Worm (Caenorhabditis elegans) whole organism, L4 larva: ENCODE data around the gene nep-6.

Experiments used
- T26A8.4 ChIP-seq: fragments of 200-800 bp; sonication (Bioruptor generic); IDR thresholded peaks from 2 replicates; pipeline ENCODE4 v1.3.6; 2022; ENCODE audit warnings: missing genetic modification characterization, missing compliant biosample characterization
- Y48G9A.11 ChIP-seq: fragments of 200-800 bp; sonication (Bioruptor generic); IDR thresholded peaks from 2 replicates; pipeline ENCODE4 v1.3.6; 2022; ENCODE audit warnings: missing genetic modification reagents, missing genetic modification characterization, missing compliant biosample characterization
- Y75B8A.6 ChIP-seq: fragments of 200-800 bp; sonication (Bioruptor generic); IDR thresholded peaks from 2 replicates; pipeline ENCODE4 v1.3.6; 2022; ENCODE audit warnings: missing genetic modification reagents, missing genetic modification characterization, missing compliant biosample characterization
- ZK546.5 ChIP-seq, 2 experiments: sonication (generic microtip); optimal IDR thresholded peaks; 2 replicates each; lab custom pipeline; 2017; ENCODE audit warnings: missing biosample characterization in 2 of 2, missing genetic modification characterization in 2 of 2
- arid-1 ChIP-seq: fragments of 200-800 bp; sonication (Bioruptor generic); conservative IDR thresholded peaks from 2 replicates; pipeline ENCODE4 v1.3.6; 2022; ENCODE audit warnings: missing genetic modification reagents, missing genetic modification characterization, missing compliant biosample characterization
- ces-1 ChIP-seq: fragments of 150-350 bp; sonication (generic microtip); optimal IDR thresholded peaks from 4 replicates; lab custom pipeline; 2014; ENCODE audit warnings: missing biosample characterization, missing genetic modification reagents, missing genetic modification characterization
- cey-2 ChIP-seq: sonication (generic microtip); optimal IDR thresholded peaks from 3 replicates; lab custom pipeline; 2017; ENCODE audit warnings: missing genetic modification characterization, mild to moderate bottlenecking, missing compliant biosample characterization, antibody characterized with exemption, borderline replicate concordance; ENCODE audit not compliant: insufficient read depth
- dmd-8 ChIP-seq: fragments of 200-800 bp; sonication (Bioruptor generic); IDR thresholded peaks from 2 replicates; pipeline ENCODE4 v1.3.6; 2022; ENCODE audit warnings: missing genetic modification characterization, missing compliant biosample characterization
- dmd-9 ChIP-seq: fragments of 200-800 bp; sonication (Bioruptor generic); IDR thresholded peaks from 2 replicates; pipeline ENCODE4 v1.3.6; 2022; ENCODE audit warnings: missing genetic modification reagents, missing genetic modification characterization, missing compliant biosample characterization
- dpl-1 ChIP-seq: fragments of 150-350 bp; optimal IDR thresholded peaks from 2 replicates; lab custom pipeline; 2014; ENCODE audit warnings: missing biosample characterization, missing genetic modification reagents, missing genetic modification characterization
- duxl-1 ChIP-seq: sonication (generic microtip); optimal IDR thresholded peaks from 2 replicates; lab custom pipeline; 2016; ENCODE audit warnings: mild to moderate bottlenecking, missing genetic modification characterization, moderate library complexity, missing compliant biosample characterization; ENCODE audit not compliant: poor library complexity
- dve-1 ChIP-seq: sonication (generic microtip); optimal IDR thresholded peaks from 2 replicates; lab custom pipeline; 2017; ENCODE audit warnings: antibody characterized with exemption, mild to moderate bottlenecking, missing genetic modification characterization, missing compliant biosample characterization; ENCODE audit not compliant: insufficient read depth
- egl-43 ChIP-seq: fragments of 200-800 bp; sonication (Bioruptor generic); IDR thresholded peaks from 2 replicates; pipeline ENCODE4 v1.3.6; 2022; ENCODE audit warnings: missing genetic modification reagents, missing genetic modification characterization, missing compliant biosample characterization
- hmg-1.1 ChIP-seq: fragments of 200-800 bp; sonication (Bioruptor generic); IDR thresholded peaks from 2 replicates; pipeline ENCODE4 v1.3.6; 2022; ENCODE audit warnings: missing genetic modification reagents, missing genetic modification characterization, missing compliant biosample characterization
- lim-7 ChIP-seq: fragments of 200-800 bp; sonication (Bioruptor generic); IDR thresholded peaks from 2 replicates; pipeline ENCODE4 v1.3.6; 2022; ENCODE audit warnings: missing genetic modification characterization, missing compliant biosample characterization
- lin-1 ChIP-seq: fragments of 200-800 bp; sonication (Bioruptor generic); IDR thresholded peaks from 2 replicates; pipeline ENCODE4 v1.3.6; 2022; ENCODE audit warnings: missing genetic modification reagents, missing genetic modification characterization, missing compliant biosample characterization
- lin-13 ChIP-seq: fragments of 150-350 bp; optimal IDR thresholded peaks from 2 replicates; lab custom pipeline; 2014; ENCODE audit warnings: missing biosample characterization, missing genetic modification reagents, missing genetic modification characterization
- lsy-2 ChIP-seq, 2 experiments: fragments of 150-350 bp in 1 of 2; sonication (generic microtip) in 1 of 2; optimal IDR thresholded peaks; 2 replicates each; lab custom pipeline; 2014 to 2017; ENCODE audit warnings: missing biosample characterization in 2 of 2, missing genetic modification characterization in 2 of 2
- mdt-29 ChIP-seq: fragments of 200-800 bp; sonication (Bioruptor generic); IDR thresholded peaks from 2 replicates; pipeline ENCODE4 v1.3.6; 2022; ENCODE audit warnings: missing genetic modification reagents, missing genetic modification characterization, missing compliant biosample characterization
- mep-1 ChIP-seq: fragments of 150-350 bp; sonication (generic microtip); optimal IDR thresholded peaks from 3 replicates; lab custom pipeline; 2014; ENCODE audit warnings: missing biosample characterization, missing genetic modification characterization
- mxl-2 ChIP-seq: fragments of 200-800 bp; sonication (Bioruptor generic); conservative IDR thresholded peaks from 2 replicates; pipeline ENCODE4 v1.3.6; 2022; ENCODE audit warnings: missing genetic modification reagents, missing genetic modification characterization, missing compliant biosample characterization
- nhr-102 ChIP-seq: sonication (generic microtip); optimal IDR thresholded peaks from 2 replicates; lab custom pipeline; 2016; ENCODE audit warnings: mild to moderate bottlenecking, missing genetic modification characterization, moderate library complexity, missing compliant biosample characterization
- nhr-48 ChIP-seq: sonication (generic microtip); optimal IDR thresholded peaks from 2 replicates; lab custom pipeline; 2016; ENCODE audit warnings: mild to moderate bottlenecking, missing genetic modification characterization, missing compliant biosample characterization
- nhr-6 ChIP-seq: fragments of 150-350 bp; optimal IDR thresholded peaks from 2 replicates; lab custom pipeline; 2014; ENCODE audit warnings: missing biosample characterization, missing genetic modification characterization
- nhr-76 ChIP-seq: fragments of 150-350 bp; optimal IDR thresholded peaks from 2 replicates; lab custom pipeline; 2014; ENCODE audit warnings: missing biosample characterization, missing genetic modification characterization
- nhr-77 ChIP-seq: fragments of 150-350 bp; optimal IDR thresholded peaks from 2 replicates; lab custom pipeline; 2014; ENCODE audit warnings: missing biosample characterization, missing genetic modification characterization
- rbr-2 ChIP-seq: sonication (generic microtip); optimal IDR thresholded peaks from 2 replicates; lab custom pipeline; 2016; ENCODE audit warnings: missing genotype, missing genetic modification characterization, missing compliant biosample characterization
- saeg-2 ChIP-seq: fragments of 200-800 bp; sonication (Bioruptor generic); IDR thresholded peaks from 2 replicates; pipeline ENCODE4 v1.3.6; 2022; ENCODE audit warnings: missing genetic modification reagents, missing genetic modification characterization, missing compliant biosample characterization
- sdz-12 ChIP-seq: fragments of 200-800 bp; sonication (Bioruptor generic); optimal IDR thresholded peaks from 2 replicates; lab custom pipeline; 2018; ENCODE audit warnings: mild to moderate bottlenecking, missing genetic modification characterization, missing compliant biosample characterization
- set-16 ChIP-seq: fragments of 200-800 bp; sonication (Bioruptor generic); IDR thresholded peaks from 2 replicates; pipeline ENCODE4 v1.3.6; 2022; ENCODE audit warnings: missing genetic modification reagents, missing genetic modification characterization, missing compliant biosample characterization
- skn-1 ChIP-seq: fragments of 150-350 bp; optimal IDR thresholded peaks from 2 replicates; lab custom pipeline; 2014; ENCODE audit warnings: missing biosample characterization, missing genetic modification characterization
- snpc-4 ChIP-seq: fragments of 150-350 bp; optimal IDR thresholded peaks from 2 replicates; lab custom pipeline; 2014; ENCODE audit warnings: missing biosample characterization, missing genetic modification characterization
- tra-1 ChIP-seq: fragments of 200-800 bp; sonication (Bioruptor generic); IDR thresholded peaks from 2 replicates; pipeline ENCODE4 v1.3.6; 2022; ENCODE audit warnings: missing genetic modification reagents, missing genetic modification characterization, missing compliant biosample characterization
- unc-39 ChIP-seq: sonication (generic microtip); optimal IDR thresholded peaks from 2 replicates; lab custom pipeline; 2017; ENCODE audit warnings: missing biosample characterization, missing genetic modification characterization
- unc-62 ChIP-seq, 3 experiments: fragments of 150-350 bp in 1 of 3; sonication (generic microtip); optimal IDR thresholded peaks in 2 of 3; peaks in 1 of 3; 1 replicate in 1 of 3; 2 replicates in 2 of 3; lab custom pipeline; 2014 to 2017; ENCODE audit warnings: missing biosample characterization in 3 of 3, missing genetic modification characterization in 3 of 3, missing genetic modification reagents in 3 of 3, missing genotype in 1 of 3
- vab-7 ChIP-seq: fragments of 200-800 bp; sonication (Bioruptor generic); IDR thresholded peaks from 2 replicates; pipeline ENCODE4 v1.3.6; 2022; ENCODE audit warnings: missing genetic modification reagents, missing genetic modification characterization, missing compliant biosample characterization
- zag-1 ChIP-seq: fragments of 150-350 bp; optimal IDR thresholded peaks from 2 replicates; lab custom pipeline; 2014; ENCODE audit warnings: missing biosample characterization, missing genetic modification characterization
- zfp-2 ChIP-seq: sonication (generic microtip); optimal IDR thresholded peaks from 2 replicates; lab custom pipeline; 2016; ENCODE audit warnings: mild to moderate bottlenecking, missing genetic modification characterization, missing compliant biosample characterization
- zip-2 ChIP-seq: fragments of 150-350 bp; optimal IDR thresholded peaks from 2 replicates; lab custom pipeline; 2014; ENCODE audit warnings: missing biosample characterization, missing genetic modification characterization

nep-6 gene

DNA sequence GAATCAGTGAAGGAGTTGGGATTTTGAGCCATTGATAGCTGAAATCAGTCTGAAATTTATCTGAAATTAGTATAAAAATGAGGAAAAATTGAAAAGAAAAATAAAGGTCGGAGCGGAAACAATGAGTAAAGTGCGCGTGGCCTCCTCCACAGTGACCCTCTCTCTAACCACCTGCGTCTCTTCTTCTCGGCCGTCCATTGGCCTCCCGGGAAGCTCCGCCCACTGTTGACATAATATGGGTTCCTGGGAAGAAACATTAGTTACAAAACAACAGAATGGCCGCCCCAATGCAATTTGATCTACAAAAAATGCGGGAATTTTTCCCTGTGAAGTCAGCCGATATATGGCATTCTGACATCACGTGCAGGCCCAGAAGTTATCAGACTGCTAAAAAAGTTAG, 46.6 kb upstream of the nep-6 start, which contains the start of gene Y49F6C.8:
Gene Y49F6C.8, minus strand, starts transcription at position 51 of the 400 bp plus-strand sequence.
- peak; percentile 97 for TF ChIP-seq duxl-1
- no peak for TF ChIP-seq saeg-2 (GFP tag; lab: Robert Waterston, UW)
- TF ChIP-seq dmd-9 (GFP tag; lab: Robert Waterston, UW), result no peak

DNA sequence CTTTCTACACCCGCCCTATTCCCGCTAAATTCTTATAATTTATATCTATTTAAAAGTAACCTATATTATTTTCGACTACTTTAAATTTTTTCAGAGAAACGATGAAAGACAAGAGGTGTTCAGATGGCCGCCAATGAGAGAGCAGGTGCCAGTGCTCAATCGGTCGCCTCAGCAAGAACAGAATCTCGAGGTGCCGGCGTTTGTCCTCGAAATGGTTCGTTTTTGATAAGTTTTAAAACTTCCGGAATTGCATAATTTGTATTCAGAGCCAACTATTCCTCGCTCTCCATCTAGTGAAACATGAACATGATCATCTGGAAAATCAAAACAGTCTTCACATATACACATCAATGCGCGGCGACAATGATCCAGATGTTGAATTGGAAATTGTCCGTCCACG, 45.6 kb upstream of the nep-6 start, which contains the start of gene bath-23:
Gene bath-23, plus strand, starts transcription at position 301 of the 400 bp plus-strand sequence.
- TF ChIP-seq nhr-102 (tag; lab: Kevin White, UChicago) (no peak), ZK546.5 (tag; optimal IDR thresholded peaks at IDR 0.05; lab: Kevin White, UChicago) (no peak), nhr-6 (no peak), cey-2 (tag; lab: Kevin White, UChicago) (no peak), set-16 (GFP tag; lab: Robert Waterston, UW) (no peak), arid-1 (GFP tag; lab: Robert Waterston, UW) (no peak), zip-2 (tag; lab: Kevin White, UChicago) (no peak), unc-39 (tag; lab: Kevin White, UChicago) (no peak), nhr-77 (no peak), skn-1 (tag; lab: Kevin White, UChicago) (no peak), lin-13 (GFP tag; lab: Kevin White, UChicago) (no peak)
- TF ChIP-seq, all 104 proteins: peak for 0

DNA sequence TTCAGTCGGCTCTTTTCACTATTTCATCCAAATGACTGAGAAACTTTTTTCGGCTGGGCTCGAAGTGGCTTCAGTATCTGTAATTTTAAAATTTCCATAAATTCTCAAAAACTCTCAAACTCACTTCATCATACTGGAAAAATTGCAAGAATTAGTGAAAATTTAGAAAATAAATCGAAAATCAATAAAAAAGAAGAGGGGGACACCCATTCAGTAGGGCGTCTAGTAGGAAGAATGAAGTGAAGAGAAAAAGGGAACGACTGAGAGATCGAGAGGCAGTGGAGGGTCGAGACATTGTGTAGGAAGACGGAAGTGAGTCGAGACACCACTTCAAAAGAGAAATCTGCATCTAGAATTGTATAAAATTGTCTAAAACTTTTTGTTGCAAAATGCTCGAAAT, 42.8 kb upstream of the nep-6 start:
- TF ChIP-seq lin-1, result no peak
- TF ChIP-seq zag-1 (tag; lab: Kevin White, UChicago), result no peak
- TF ChIP-seq snpc-4 (tag; lab: Kevin White, UChicago), result no peak
- no peak for TF ChIP-seq nhr-76
- TF ChIP-seq Y48G9A.11 (GFP tag; lab: Robert Waterston, UW), result no peak
- no peak for TF ChIP-seq tra-1 (GFP tag; lab: Robert Waterston, UW)

DNA sequence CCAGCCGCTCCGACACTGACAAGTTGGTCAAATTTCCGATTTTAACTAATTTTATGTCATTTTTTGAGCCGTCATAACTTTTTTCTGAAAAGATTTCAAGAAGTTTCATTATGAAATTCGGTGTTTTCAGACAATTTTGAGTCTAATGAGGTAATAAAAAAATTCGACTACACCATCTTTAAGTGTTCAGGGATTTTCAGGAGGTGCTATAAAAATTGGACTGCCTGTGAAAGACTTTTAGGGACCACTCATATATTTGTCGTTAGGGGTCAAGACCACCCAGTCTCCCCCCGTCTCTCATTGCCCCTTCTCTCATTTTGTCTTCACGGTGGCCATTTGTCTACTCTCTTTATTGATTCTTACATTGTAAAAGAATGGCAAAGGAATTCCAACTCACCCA, 41.8 kb upstream of the nep-6 start, which contains the start of gene bath-10:
Gene bath-10, plus strand, starts transcription at position 301 of the 400 bp plus-strand sequence.
- TF ChIP-seq dve-1 (tag; lab: Kevin White, UChicago), result no peak
- TF ChIP-seq mxl-2 (GFP tag; lab: Robert Waterston, UW), result no peak
- TF ChIP-seq, all 104 proteins: peak for 0

DNA sequence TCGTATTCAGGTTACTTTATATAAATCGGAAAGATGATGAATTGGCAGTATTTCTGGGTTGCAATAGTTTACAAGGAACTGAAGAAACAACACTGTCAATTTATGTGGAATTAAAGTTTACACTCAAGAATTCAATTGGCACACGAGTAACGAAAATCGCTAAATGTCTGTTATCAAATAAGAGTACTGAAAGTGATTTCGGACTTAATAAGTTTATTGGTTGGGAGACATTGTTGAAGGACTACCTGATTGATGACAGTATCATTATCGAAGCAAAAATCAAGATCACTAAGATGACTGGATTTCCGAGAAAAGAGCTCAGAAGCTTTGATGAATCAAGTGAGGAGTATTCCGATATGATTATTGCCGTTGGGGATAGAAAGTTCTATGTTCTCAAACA, 41.3 kb upstream of the nep-6 start:
- no peak for TF ChIP-seq Y75B8A.6
- TF ChIP-seq mdt-29, result no peak
- TF ChIP-seq nhr-76, result no peak
- peak in 1 of 2 experiments; percentile 92 for TF ChIP-seq unc-62 (GFP tag; optimal IDR thresholded peaks at IDR 0.05 in 1 of 2; lab: Kevin White, UChicago)
- TF ChIP-seq unc-62 (tag; optimal IDR thresholded peaks at IDR 0.05; lab: Kevin White, UChicago), result no peak
- no peak for TF ChIP-seq sdz-12 (GFP tag; lab: Kevin White, UChicago)
- no peak for TF ChIP-seq hmg-1.1
- TF ChIP-seq nhr-48, result no peak
- TF ChIP-seq, all 104 proteins: peak for 1

DNA sequence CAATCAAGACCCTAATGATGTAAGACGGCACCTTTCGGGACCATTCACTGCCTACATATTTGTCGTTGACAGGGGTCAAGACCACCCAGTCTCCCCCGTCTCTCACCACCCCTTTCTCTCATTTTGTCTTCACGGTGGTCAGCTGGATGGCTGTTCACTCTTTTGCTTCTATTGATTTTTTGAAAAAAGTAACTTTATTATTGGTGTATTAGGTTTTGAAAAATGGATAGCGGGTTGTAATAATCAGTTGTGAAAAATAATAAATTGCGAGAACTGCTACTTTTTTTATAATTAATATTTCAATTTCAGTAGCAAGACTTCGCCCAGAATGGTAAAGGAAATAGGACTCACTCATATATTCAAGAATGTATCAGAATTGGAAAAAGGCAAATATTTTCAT, 39.8 kb upstream of the nep-6 start, which contains the start of gene bath-9:
Gene bath-9, plus strand, starts transcription at position 301 of the 400 bp plus-strand sequence.
- TF ChIP-seq rbr-2 (tag; lab: Kevin White, UChicago), result no peak
- no peak for TF ChIP-seq dmd-8
- TF ChIP-seq dpl-1, result no peak
- no peak for TF ChIP-seq lim-7
- no peak for TF ChIP-seq T26A8.4 (GFP tag; lab: Robert Waterston, UW)
- no peak for TF ChIP-seq zfp-2
- TF ChIP-seq mep-1 (tag; lab: Kevin White, UChicago), result no peak
- no peak for TF ChIP-seq Y48G9A.11 (GFP tag; lab: Robert Waterston, UW)
- no peak for TF ChIP-seq ces-1 (GFP tag; lab: Kevin White, UChicago)
- no peak for TF ChIP-seq lsy-2 (tag; optimal IDR thresholded peaks at IDR 0.05; lab: Kevin White, UChicago)
- TF ChIP-seq vab-7, result no peak
- no peak for TF ChIP-seq egl-43 (GFP tag; lab: Robert Waterston, UW)
- TF ChIP-seq, all 104 proteins: peak for 0
